Worm (Caenorhabditis elegans) whole organism, L1 larva: ENCODE data around the gene K07F5.6.
A peak's percentile ranks its signal among the peaks of the same experiment; 100 is the strongest.

Experiments
- C16A3.4 ChIP-seq: fragments of 150-350 bp; optimal IDR thresholded peaks from 2 replicates; lab custom pipeline; 2014; ENCODE audit warnings: missing biosample characterization, missing genetic modification characterization
- C34B4.2 ChIP-seq: sonication (generic microtip); optimal IDR thresholded peaks from 2 replicates; lab custom pipeline; 2017; ENCODE audit warnings: mild to moderate bottlenecking, missing genetic modification characterization, missing compliant biosample characterization
- Y116A8C.19 ChIP-seq: sonication (generic microtip); optimal IDR thresholded peaks from 2 replicates; lab custom pipeline; 2016; ENCODE audit warnings: missing compliant biosample characterization, missing genetic modification characterization, borderline replicate concordance
- alr-1 ChIP-seq: fragments of 200-800 bp; sonication (Bioruptor generic); optimal IDR thresholded peaks from 2 replicates; lab custom pipeline; 2018; ENCODE audit warnings: borderline replicate concordance, mild to moderate bottlenecking, missing genetic modification characterization, missing compliant biosample characterization
- ama-1 ChIP-seq: fragments of 150-350 bp; optimal IDR thresholded peaks from 2 replicates; lab custom pipeline; 2014
- ceh-63 ChIP-seq: fragments of 200-800 bp; sonication (Bioruptor generic); optimal IDR thresholded peaks from 2 replicates; lab custom pipeline; 2018; ENCODE audit warnings: mild to moderate bottlenecking, missing genetic modification characterization, missing compliant biosample characterization
- ceh-8 ChIP-seq: fragments of 200-800 bp; sonication (Bioruptor generic); optimal IDR thresholded peaks from 2 replicates; lab custom pipeline; 2018; ENCODE audit warnings: mild to moderate bottlenecking, missing genetic modification characterization, moderate library complexity, missing compliant biosample characterization
- ceh-90 ChIP-seq: sonication (generic microtip); optimal IDR thresholded peaks from 2 replicates; lab custom pipeline; 2016; ENCODE audit warnings: missing genetic modification characterization, missing compliant biosample characterization
- ces-1 ChIP-seq: fragments of 150-350 bp; optimal IDR thresholded peaks from 2 replicates; lab custom pipeline; 2014; ENCODE audit warnings: missing biosample characterization, missing genetic modification reagents, missing genetic modification characterization
- dsc-1 ChIP-seq: sonication (generic microtip); optimal IDR thresholded peaks from 2 replicates; lab custom pipeline; 2016; ENCODE audit warnings: mild to moderate bottlenecking, missing genetic modification characterization, missing compliant biosample characterization
- efl-1 ChIP-seq, 4 experiments: fragments of 150-350 bp; optimal IDR thresholded peaks in 3 of 4; peaks in 1 of 4; 1 replicate in 1 of 4; 2 replicates in 3 of 4; lab custom pipeline; 2014; ENCODE audit warnings: missing biosample characterization in 2 of 4, missing genetic modification characterization in 2 of 4, missing genetic modification reagents in 2 of 4
- egl-13 ChIP-seq: sonication (generic microtip); optimal IDR thresholded peaks from 2 replicates; lab custom pipeline; 2016; ENCODE audit warnings: missing genotype, missing genetic modification reagents, missing genetic modification characterization, missing compliant biosample characterization
- elt-2 ChIP-seq: sonication (generic microtip); optimal IDR thresholded peaks from 2 replicates; lab custom pipeline; 2016; ENCODE audit warnings: missing genetic modification characterization, mild to moderate bottlenecking, inconsistent platforms, missing compliant biosample characterization, missing genetic modification reagents
- elt-3 ChIP-seq, 6 experiments: fragments of 150-350 bp in 1 of 6; sonication (generic microtip); optimal IDR thresholded peaks; 2 replicates each; lab custom pipeline; 2017 to 2018; ENCODE audit warnings: missing biosample characterization in 6 of 6, missing genetic modification characterization in 6 of 6, inconsistent platforms in 1 of 6
- fkh-10 ChIP-seq: sonication (generic microtip); optimal IDR thresholded peaks from 2 replicates; lab custom pipeline; 2017; ENCODE audit warnings: missing biosample characterization, missing genetic modification reagents, missing genetic modification characterization
- hpl-2 ChIP-seq: fragments of 150-350 bp; optimal IDR thresholded peaks from 2 replicates; lab custom pipeline; 2014; ENCODE audit warnings: missing biosample characterization, missing genetic modification reagents, missing genetic modification characterization
- irx-1 ChIP-seq: sonication (generic microtip); optimal IDR thresholded peaks from 2 replicates; lab custom pipeline; 2016; ENCODE audit warnings: missing genetic modification characterization, missing compliant biosample characterization
- jun-1 ChIP-seq: fragments of 150-350 bp; optimal IDR thresholded peaks from 2 replicates; lab custom pipeline; 2014; ENCODE audit warnings: missing biosample characterization, missing genetic modification reagents, missing genetic modification characterization
- lin-39 ChIP-seq: fragments of 150-350 bp; optimal IDR thresholded peaks from 2 replicates; lab custom pipeline; 2014; ENCODE audit warnings: missing biosample characterization, missing genetic modification reagents, missing genetic modification characterization
- lir-3 ChIP-seq: sonication (generic microtip); optimal IDR thresholded peaks from 2 replicates; lab custom pipeline; 2016; ENCODE audit warnings: mild to moderate bottlenecking, missing genetic modification characterization, moderate library complexity, missing compliant biosample characterization; ENCODE audit not compliant: poor library complexity
- lsy-2 ChIP-seq, 2 experiments: fragments of 150-350 bp; optimal IDR thresholded peaks; 2 replicates each; lab custom pipeline; 2014; ENCODE audit warnings: missing biosample characterization in 2 of 2, missing genetic modification characterization in 2 of 2
- mab-9 ChIP-seq: fragments of 200-800 bp; sonication (Bioruptor generic); IDR thresholded peaks from 2 replicates; pipeline ENCODE4 v1.3.6; 2022; ENCODE audit warnings: missing genetic modification reagents, missing genetic modification characterization, missing compliant biosample characterization
- mdl-1 ChIP-seq, 2 experiments: fragments of 150-350 bp; optimal IDR thresholded peaks; 2 replicates each; lab custom pipeline; 2014 to 2017; ENCODE audit warnings: missing biosample characterization in 2 of 2, missing genetic modification characterization in 2 of 2, inconsistent platforms in 1 of 2
- mep-1 ChIP-seq: fragments of 150-350 bp; optimal IDR thresholded peaks from 2 replicates; lab custom pipeline; 2014; ENCODE audit warnings: missing biosample characterization, missing genetic modification characterization
- nhr-12 ChIP-seq: sonication (generic microtip); optimal IDR thresholded peaks from 2 replicates; lab custom pipeline; 2017; ENCODE audit warnings: missing biosample characterization, missing genetic modification characterization
- nhr-19 ChIP-seq: fragments of 200-800 bp; sonication (Bioruptor generic); conservative IDR thresholded peaks from 2 replicates; pipeline ENCODE4 v1.3.6; 2022; ENCODE audit warnings: missing genetic modification characterization, missing compliant biosample characterization
- nhr-20 ChIP-seq: sonication (generic microtip); optimal IDR thresholded peaks from 2 replicates; lab custom pipeline; 2016; ENCODE audit warnings: mild to moderate bottlenecking, missing genetic modification characterization, missing compliant biosample characterization
- nhr-47 ChIP-seq: sonication (generic microtip); optimal IDR thresholded peaks from 2 replicates; lab custom pipeline; 2016; ENCODE audit warnings: mild to moderate bottlenecking, missing genetic modification characterization, moderate library complexity, missing compliant biosample characterization
- nhr-71 ChIP-seq: sonication (generic microtip); optimal IDR thresholded peaks from 2 replicates; lab custom pipeline; 2016; ENCODE audit warnings: mild to moderate bottlenecking, missing genetic modification characterization, moderate library complexity, missing compliant biosample characterization
- nhr-77 ChIP-seq: fragments of 150-350 bp; optimal IDR thresholded peaks from 2 replicates; lab custom pipeline; 2014; ENCODE audit warnings: missing biosample characterization, missing genetic modification characterization
- nhr-84 ChIP-seq: sonication (generic microtip); optimal IDR thresholded peaks from 2 replicates; lab custom pipeline; 2017; ENCODE audit warnings: missing biosample characterization, missing genetic modification characterization
- nhr-85 ChIP-seq: sonication (generic microtip); peaks from one replicate; lab custom pipeline; 2016; ENCODE audit warnings: missing genetic modification characterization, inconsistent platforms, missing compliant biosample characterization
- pqm-1 ChIP-seq: sonication (generic microtip); optimal IDR thresholded peaks from 3 replicates; lab custom pipeline; 2017; ENCODE audit warnings: missing biosample characterization, missing genetic modification characterization
- skn-1 ChIP-seq: fragments of 150-350 bp; optimal IDR thresholded peaks from 2 replicates; lab custom pipeline; 2014; ENCODE audit warnings: missing biosample characterization, missing genetic modification characterization
- snpc-4 ChIP-seq: fragments of 150-350 bp; optimal IDR thresholded peaks from 2 replicates; lab custom pipeline; 2014; ENCODE audit warnings: missing biosample characterization, missing genetic modification characterization
- sptf-1 ChIP-seq: fragments of 150-350 bp; optimal IDR thresholded peaks from 2 replicates; lab custom pipeline; 2014; ENCODE audit warnings: missing biosample characterization, missing genetic modification characterization
- swsn-7 ChIP-seq: sonication (generic microtip); optimal IDR thresholded peaks from 2 replicates; lab custom pipeline; 2016; ENCODE audit warnings: missing genetic modification characterization, missing compliant biosample characterization
- tbx-2 ChIP-seq: sonication (generic microtip); optimal IDR thresholded peaks from 2 replicates; lab custom pipeline; 2016; ENCODE audit warnings: missing genetic modification characterization, missing compliant biosample characterization
- unc-86 ChIP-seq: sonication (generic microtip); optimal IDR thresholded peaks from 2 replicates; lab custom pipeline; 2016; ENCODE audit warnings: missing genetic modification characterization, missing compliant biosample characterization
- unc-98 ChIP-seq: fragments of 200-800 bp; sonication (Bioruptor generic); IDR thresholded peaks from 2 replicates; pipeline ENCODE4 v1.3.6; 2022; ENCODE audit warnings: missing genetic modification characterization, missing compliant biosample characterization
- vab-15 ChIP-seq: sonication (generic microtip); optimal IDR thresholded peaks from 2 replicates; lab custom pipeline; 2017; ENCODE audit warnings: missing genotype, mild to moderate bottlenecking, missing genetic modification characterization, missing compliant biosample characterization
- xbp-1 ChIP-seq: sonication (generic microtip); optimal IDR thresholded peaks from 2 replicates; lab custom pipeline; 2016; ENCODE audit warnings: missing genetic modification characterization, missing compliant biosample characterization
- zag-1 ChIP-seq: fragments of 150-350 bp; optimal IDR thresholded peaks from 2 replicates; lab custom pipeline; 2014; ENCODE audit warnings: missing biosample characterization, missing genetic modification characterization
- zip-4 ChIP-seq: fragments of 200-800 bp; sonication (Bioruptor generic); optimal IDR thresholded peaks from 2 replicates; lab custom pipeline; 2018; ENCODE audit warnings: mild to moderate bottlenecking, missing genetic modification characterization, moderate library complexity, missing compliant biosample characterization

Gene K07F5.6

DNA sequence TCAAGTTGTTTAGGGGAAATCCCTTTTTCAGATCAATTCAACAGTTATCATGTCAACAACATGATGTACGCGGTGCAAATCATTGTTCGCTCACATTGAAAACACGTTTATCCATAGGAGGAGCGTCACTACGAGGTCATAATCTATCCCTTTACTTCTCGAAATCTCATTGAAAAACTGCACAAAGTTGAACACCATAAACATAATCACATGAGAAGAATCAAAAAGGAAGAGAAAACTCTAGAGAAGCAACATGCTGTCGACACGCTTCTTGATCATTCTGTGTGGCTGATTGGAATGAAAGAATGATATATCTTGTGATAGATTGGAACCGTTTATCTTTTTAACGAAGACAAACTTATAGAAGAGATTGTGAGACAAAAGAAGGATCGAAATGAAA is 21.4 kb upstream of the K07F5.6 start (continued):
- TF ChIP-seq alr-1 (no peak), zip-4 (no peak), unc-86 (no peak), elt-2 (tag; lab: Kevin White, UChicago) (no peak), fkh-10 (GFP tag; lab: Kevin White, UChicago) (no peak), nhr-19 (peak; percentile 87), unc-98 (no peak), nhr-71 (tag; lab: Kevin White, UChicago) (peak; percentile 93), egl-13 (tag; lab: Kevin White, UChicago) (no peak), nhr-84 (tag; lab: Kevin White, UChicago) (no peak), lin-39 (tag; lab: Kevin White, UChicago) (no peak), ceh-90 (no peak), xbp-1 (no peak), zag-1 (no peak), hpl-2 (GFP tag; lab: Kevin White, UChicago) (no peak), tbx-2 (tag; lab: Kevin White, UChicago) (peak; percentile 84), mep-1 (tag; lab: Kevin White, UChicago) (peak; percentile 53), jun-1 (tag; lab: Kevin White, UChicago) (no peak), pqm-1 (tag; lab: Kevin White, UChicago) (no peak), lsy-2 (tag; optimal IDR thresholded peaks at IDR 0.05; lab: Kevin White, UChicago) (peak; percentile 61 to 74), ceh-8 (GFP tag; lab: Kevin White, UChicago) (no peak), dsc-1 (no peak), C34B4.2 (tag; lab: Kevin White, UChicago) (no peak), mab-9 (GFP tag; lab: Robert Waterston, UW) (no peak), nhr-12 (tag; lab: Kevin White, UChicago) (no peak), nhr-85 (tag; lab: Kevin White, UChicago) (peak; percentile 98), ama-1 (lab: Kevin White, UChicago) (no peak), nhr-47 (tag; lab: Kevin White, UChicago) (peak; percentile 71), nhr-77 (tag; lab: Kevin White, UChicago) (no peak), mdl-1 (tag; optimal IDR thresholded peaks at IDR 0.05; lab: Kevin White, UChicago) (peak in 1 of 2 experiments; percentile 64), skn-1 (no peak), ceh-63 (GFP tag; lab: Kevin White, UChicago) (no peak), Y116A8C.19 (no peak), lir-3 (tag; lab: Kevin White, UChicago) (peak; percentile 56), C16A3.4 (tag; lab: Kevin White, UChicago) (peak; percentile 44), irx-1 (tag; lab: Kevin White, UChicago) (no peak)
- TF ChIP-seq, all 84 proteins: peak for 24

DNA sequence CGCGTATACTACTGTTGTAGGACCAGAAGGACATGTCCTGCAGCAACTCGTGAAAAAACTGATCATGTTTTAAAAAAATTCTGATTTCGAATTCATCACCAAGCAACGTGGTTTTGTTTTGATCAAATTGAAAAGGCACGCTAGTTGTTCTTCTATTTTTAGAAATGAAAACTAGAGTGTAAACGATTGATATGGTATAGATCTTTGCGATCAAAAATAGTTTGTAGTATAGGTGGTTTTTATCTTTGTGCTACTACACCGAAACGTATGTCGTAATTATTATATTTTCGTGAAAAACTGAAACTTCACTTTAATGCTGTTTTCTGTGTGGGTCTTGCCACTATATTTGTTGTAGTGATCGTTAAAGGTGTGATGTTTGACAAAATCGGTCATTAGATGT is 20.4 kb upstream of the K07F5.6 start:
- peak; percentile 59 for TF ChIP-seq nhr-20 (tag; lab: Kevin White, UChicago)
- TF ChIP-seq jun-1 (tag; lab: Kevin White, UChicago) = no peak

DNA sequence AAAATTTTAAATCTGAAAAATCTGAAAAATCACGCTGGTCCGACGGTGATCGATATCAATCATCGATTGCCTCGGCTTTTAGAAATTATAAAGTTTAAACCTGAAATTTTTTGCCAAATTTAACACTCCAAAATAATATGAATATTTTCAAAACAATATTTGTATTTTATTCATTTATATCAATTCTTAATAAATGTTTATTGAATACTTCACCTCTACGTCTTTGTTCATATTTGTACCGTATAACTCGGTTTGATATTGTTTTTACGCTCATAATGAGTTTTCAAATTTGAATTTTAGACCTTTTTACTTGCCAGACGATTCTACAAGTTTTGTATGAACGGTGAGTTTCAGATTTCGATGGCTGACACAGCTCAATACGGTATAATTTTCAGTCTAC is 18.3 kb upstream of the K07F5.6 start, which contains the start of the genes K07F5.15 and K07F5.22:
Gene K07F5.15, plus strand, starts transcription at position 301 of the 400 bp plus-strand sequence.
Gene K07F5.22, plus strand, starts transcription at position 301 of the 400 bp plus-strand sequence.
- TF ChIP-seq snpc-4 (tag; lab: Kevin White, UChicago) (no peak), elt-3 (tag; optimal IDR thresholded peaks at IDR 0.05; lab: Kevin White, UChicago) (no peak), C34B4.2 (tag; lab: Kevin White, UChicago) (no peak), lir-3 (tag; lab: Kevin White, UChicago) (no peak), ces-1 (GFP tag; lab: Kevin White, UChicago) (no peak), vab-15 (no peak), swsn-7 (tag; lab: Kevin White, UChicago) (no peak), zag-1 (no peak), C16A3.4 (tag; lab: Kevin White, UChicago) (no peak), fkh-10 (GFP tag; lab: Kevin White, UChicago) (no peak), efl-1 (optimal IDR thresholded peaks at IDR 0.05; lab: Kevin White, UChicago) (no peak), efl-1 (GFP tag; optimal IDR thresholded peaks at IDR 0.05 in 1 of 2; lab: Kevin White, UChicago) (no peak), ceh-90 (no peak), sptf-1 (tag; lab: Kevin White, UChicago) (no peak), dsc-1 (no peak)
- TF ChIP-seq, all 84 proteins: peak for 0
